Worm (Caenorhabditis elegans) whole organism, young adult: ENCODE data around the gene C45G9.14.

ENCODE experiments used
- B0019.2 ChIP-seq: fragments of 200-800 bp; sonication (Bioruptor generic); conservative IDR thresholded peaks from 2 replicates; pipeline ENCODE4 v1.3.6; 2022; ENCODE audit warnings: missing genetic modification reagents, missing genetic modification characterization, missing compliant biosample characterization
- B0336.3 ChIP-seq: fragments of 200-800 bp; sonication (Bioruptor generic); IDR thresholded peaks from 2 replicates; pipeline ENCODE4 v1.3.6; 2022; ENCODE audit warnings: missing genetic modification characterization, missing compliant biosample characterization
- F23B12.7 ChIP-seq: sonication (generic microtip); optimal IDR thresholded peaks from 2 replicates; lab custom pipeline; 2017; ENCODE audit warnings: missing genetic modification characterization, mild to moderate bottlenecking, missing compliant biosample characterization, antibody characterized with exemption, moderate library complexity; ENCODE audit not compliant: insufficient read depth
- atf-7 ChIP-seq: sonication (generic microtip); optimal IDR thresholded peaks from 2 replicates; lab custom pipeline; 2017; ENCODE audit warnings: mild to moderate bottlenecking, missing genetic modification characterization, missing compliant biosample characterization
- attf-3 ChIP-seq: fragments of 200-800 bp; sonication (Bioruptor generic); conservative IDR thresholded peaks from 2 replicates; pipeline ENCODE4 v1.3.6; 2022; ENCODE audit warnings: missing genetic modification reagents, missing genetic modification characterization, missing compliant biosample characterization
- attf-6 ChIP-seq: fragments of 200-800 bp; sonication (Bioruptor generic); IDR thresholded peaks from 2 replicates; pipeline ENCODE4 v1.3.6; 2022; ENCODE audit warnings: missing genetic modification reagents, missing genetic modification characterization, missing compliant biosample characterization
- bed-1 ChIP-seq: fragments of 200-800 bp; sonication (Bioruptor generic); IDR thresholded peaks from 2 replicates; pipeline ENCODE4 v1.3.6; 2022; ENCODE audit warnings: missing genetic modification reagents, missing genetic modification characterization, missing compliant biosample characterization
- cebp-1 ChIP-seq, 2 experiments: fragments of 200-800 bp in 1 of 2; sonication (Bioruptor generic) in 1 of 2; sonication (generic microtip) in 1 of 2; IDR thresholded peaks in 1 of 2; optimal IDR thresholded peaks in 1 of 2; 2 replicates each; pipeline versions ENCODE4 v1.3.6 to Lab custom; 2017 to 2022; ENCODE audit warnings: missing compliant biosample characterization in 2 of 2, missing genetic modification characterization in 2 of 2, mild to moderate bottlenecking in 1 of 2, missing genetic modification reagents in 1 of 2, moderate library complexity in 1 of 2
- ceh-100 ChIP-seq: fragments of 200-800 bp; sonication (Bioruptor generic); IDR thresholded peaks from 2 replicates; pipeline ENCODE4 v1.3.6; 2022; ENCODE audit warnings: missing genetic modification reagents, missing genetic modification characterization, missing compliant biosample characterization
- ceh-79 ChIP-seq: sonication (generic microtip); optimal IDR thresholded peaks from 2 replicates; lab custom pipeline; 2017; ENCODE audit warnings: mild to moderate bottlenecking, missing genetic modification characterization, missing compliant biosample characterization
- dpl-1 ChIP-seq: fragments of 150-350 bp; optimal IDR thresholded peaks from 2 replicates; lab custom pipeline; 2014; ENCODE audit warnings: missing biosample characterization, missing genetic modification reagents, missing genetic modification characterization
- efl-1 ChIP-seq: fragments of 150-350 bp; optimal IDR thresholded peaks from 2 replicates; lab custom pipeline; 2014; ENCODE audit warnings: missing biosample characterization, missing genetic modification reagents, missing genetic modification characterization
- ekl-4 ChIP-seq: fragments of 200-800 bp; sonication (Bioruptor generic); IDR thresholded peaks from 2 replicates; pipeline ENCODE4 v1.3.6; 2022; ENCODE audit warnings: missing genetic modification reagents, missing genetic modification characterization, missing compliant biosample characterization
- ets-4 ChIP-seq: fragments of 200-800 bp; sonication (Bioruptor generic); optimal IDR thresholded peaks from 2 replicates; lab custom pipeline; 2018; ENCODE audit warnings: mild to moderate bottlenecking, missing genetic modification characterization, missing compliant biosample characterization
- gei-17 ChIP-seq: fragments of 200-800 bp; sonication (Bioruptor generic); optimal IDR thresholded peaks from 2 replicates; lab custom pipeline; 2018; ENCODE audit warnings: mild to moderate bottlenecking, missing genetic modification characterization, missing compliant biosample characterization
- hsf-1 ChIP-seq: fragments of 200-800 bp; sonication (Bioruptor generic); IDR thresholded peaks from 2 replicates; pipeline ENCODE4 v1.3.6; 2022; ENCODE audit warnings: missing genetic modification reagents, missing genetic modification characterization, missing compliant biosample characterization
- lsl-1 ChIP-seq: fragments of 200-800 bp; sonication (Bioruptor generic); optimal IDR thresholded peaks from 2 replicates; lab custom pipeline; 2018; ENCODE audit warnings: mild to moderate bottlenecking, missing genetic modification characterization, moderate library complexity, missing compliant biosample characterization
- madf-3 ChIP-seq: fragments of 200-800 bp; sonication (Bioruptor generic); IDR thresholded peaks from 2 replicates; pipeline ENCODE4 v1.3.6; 2022; ENCODE audit warnings: missing genetic modification reagents, missing genetic modification characterization, missing compliant biosample characterization
- madf-6 ChIP-seq: fragments of 200-800 bp; sonication (Bioruptor generic); IDR thresholded peaks from 2 replicates; pipeline ENCODE4 v1.3.6; 2022; ENCODE audit warnings: missing genetic modification reagents, missing genetic modification characterization, missing compliant biosample characterization
- madf-8 ChIP-seq: fragments of 200-800 bp; sonication (Bioruptor generic); conservative IDR thresholded peaks from 2 replicates; pipeline ENCODE4 v1.3.6; 2022; ENCODE audit warnings: missing genetic modification reagents, missing genetic modification characterization, missing compliant biosample characterization
- mel-28 ChIP-seq: sonication (generic microtip); optimal IDR thresholded peaks from 2 replicates; lab custom pipeline; 2016; ENCODE audit warnings: borderline replicate concordance, mild to moderate bottlenecking, missing genetic modification characterization, missing compliant biosample characterization
- nhr-120 ChIP-seq: fragments of 200-800 bp; sonication (Bioruptor generic); IDR thresholded peaks from 2 replicates; pipeline ENCODE4 v1.3.6; 2022; ENCODE audit warnings: missing genetic modification characterization, missing compliant biosample characterization
- nhr-80 ChIP-seq: sonication (generic microtip); optimal IDR thresholded peaks from 2 replicates; lab custom pipeline; 2016; ENCODE audit warnings: missing genetic modification characterization, missing compliant biosample characterization
- nhr-90 ChIP-seq: sonication (generic microtip); optimal IDR thresholded peaks from 2 replicates; lab custom pipeline; 2016; ENCODE audit warnings: missing genotype, mild to moderate bottlenecking, missing genetic modification characterization, missing compliant biosample characterization
- rcor-1 ChIP-seq: fragments of 200-800 bp; sonication (Bioruptor generic); IDR thresholded peaks from 2 replicates; pipeline ENCODE4 v1.3.6; 2022; ENCODE audit warnings: missing genetic modification reagents, missing genetic modification characterization, missing compliant biosample characterization
- rpc-1 ChIP-seq, 2 experiments: fragments of 150-350 bp in 1 of 2; sonication (generic microtip) in 1 of 2; optimal IDR thresholded peaks; 2 replicates each; lab custom pipeline; 2014 to 2018; ENCODE audit warnings: missing biosample characterization in 1 of 2, missing genetic modification characterization in 1 of 2, missing genetic modification reagents in 1 of 2, missing genotype in 1 of 2
- snpc-1.1 ChIP-seq: sonication (generic microtip); optimal IDR thresholded peaks from 2 replicates; lab custom pipeline; 2017; ENCODE audit warnings: missing genetic modification characterization, mild to moderate bottlenecking, missing compliant biosample characterization, antibody characterized with exemption, moderate library complexity, missing genotype, missing genetic modification reagents; ENCODE audit not compliant: insufficient read depth
- snpc-4 ChIP-seq, 5 experiments: fragments of 150-350 bp in 1 of 5; sonication (generic microtip) in 4 of 5; optimal IDR thresholded peaks; 2 replicates each; lab custom pipeline; 2014 to 2018; ENCODE audit warnings: missing genetic modification characterization in 5 of 5, missing biosample characterization in 3 of 5, antibody characterized with exemption in 2 of 5, mild to moderate bottlenecking in 2 of 5, missing compliant biosample characterization in 2 of 5, missing genotype in 2 of 5, moderate library complexity in 2 of 5, missing genetic modification reagents in 1 of 5
- tbp1 ChIP-seq: fragments of 200-800 bp; sonication (Bioruptor generic); optimal IDR thresholded peaks from 2 replicates; lab custom pipeline; 2018; ENCODE audit warnings: mild to moderate bottlenecking, missing genetic modification characterization, missing compliant biosample characterization
- tlf-1 ChIP-seq: fragments of 200-800 bp; sonication (Bioruptor generic); optimal IDR thresholded peaks from 2 replicates; lab custom pipeline; 2018; ENCODE audit warnings: mild to moderate bottlenecking, missing genetic modification characterization, missing compliant biosample characterization
- zfh-2 ChIP-seq: fragments of 200-800 bp; sonication (Bioruptor generic); conservative IDR thresholded peaks from 2 replicates; pipeline ENCODE4 v1.3.6; 2022; ENCODE audit warnings: missing genetic modification reagents, missing genetic modification characterization, missing compliant biosample characterization
- zim-3 ChIP-seq: sonication (generic microtip); optimal IDR thresholded peaks from 2 replicates; lab custom pipeline; 2017; ENCODE audit warnings: mild to moderate bottlenecking, missing genetic modification characterization, moderate library complexity, missing compliant biosample characterization
- ztf-18 ChIP-seq: sonication (generic microtip); optimal IDR thresholded peaks from 2 replicates; lab custom pipeline; 2016; ENCODE audit warnings: missing genotype, mild to moderate bottlenecking, missing genetic modification characterization, missing compliant biosample characterization
- ztf-28 ChIP-seq: fragments of 200-800 bp; sonication (Bioruptor generic); IDR thresholded peaks from 2 replicates; pipeline ENCODE4 v1.3.6; 2022; ENCODE audit warnings: missing genetic modification reagents, missing genetic modification characterization, missing compliant biosample characterization
- ztf-3 ChIP-seq: fragments of 200-800 bp; sonication (Bioruptor generic); optimal IDR thresholded peaks from 2 replicates; lab custom pipeline; 2018; ENCODE audit warnings: mild to moderate bottlenecking, missing genetic modification characterization, missing compliant biosample characterization

The C45G9.14 gene

ce11 chrIII:5068675-5069233 is 23.9 kb downstream of the C45G9.14 start, which contains the start of the genes C45G9.11 and C45G9.2 (continued):
- no peak for TF ChIP-seq nhr-120 (GFP tag; lab: Robert Waterston, UW)
- no peak for TF ChIP-seq snpc-1.1 (tag; lab: Kevin White, UChicago)
- no peak for TF ChIP-seq ceh-79
- no peak for TF ChIP-seq zim-3 (tag; lab: Kevin White, UChicago)

- TF ChIP-seq rcor-1 (GFP tag; lab: Robert Waterston, UW), result no peak
- TF ChIP-seq B0336.3 (GFP tag; lab: Robert Waterston, UW), result no peak
- TF ChIP-seq snpc-1.1 (tag; lab: Kevin White, UChicago), result no peak
- no peak for TF ChIP-seq tlf-1 (GFP tag; lab: Kevin White, UChicago)
- no peak for TF ChIP-seq ztf-28
- TF ChIP-seq ztf-3 (GFP tag; lab: Kevin White, UChicago), result no peak
- TF ChIP-seq F23B12.7 (tag; lab: Kevin White, UChicago), result no peak
- TF ChIP-seq madf-3 (GFP tag; lab: Robert Waterston, UW), result no peak
- no peak for TF ChIP-seq cebp-1 (GFP tag; IDR thresholded peaks at IDR 0.05; lab: Robert Waterston, UW)
- TF ChIP-seq cebp-1 (tag; optimal IDR thresholded peaks at IDR 0.05; lab: Kevin White, UChicago), result no peak
- no peak for TF ChIP-seq hsf-1 (GFP tag; lab: Robert Waterston, UW)
- TF ChIP-seq attf-6 (GFP tag; lab: Robert Waterston, UW), result no peak
- TF ChIP-seq lsl-1 (GFP tag; lab: Kevin White, UChicago), result no peak
Measured at ce11 chrIII:5071509-5071908, 26.7 kb downstream of the C45G9.14 start, which contains the start of gene C45G9.12. Gene C45G9.12 (minus strand): TSS chrIII:5071609.

- TF ChIP-seq bed-1 (GFP tag; lab: Robert Waterston, UW), result no peak
- no peak for TF ChIP-seq gei-17 (GFP tag; lab: Kevin White, UChicago)
- no peak for TF ChIP-seq madf-8 (GFP tag; lab: Robert Waterston, UW)
- no peak for TF ChIP-seq madf-6
- TF ChIP-seq attf-3 (GFP tag; lab: Robert Waterston, UW), result no peak
- TF ChIP-seq mel-28 (tag; lab: Kevin White, UChicago), result no peak
- no peak for TF ChIP-seq zfh-2 (GFP tag; lab: Robert Waterston, UW)
- TF ChIP-seq nhr-90 (tag; lab: Kevin White, UChicago), result no peak
- TF ChIP-seq ets-4 (GFP tag; lab: Kevin White, UChicago), result no peak
Measured at ce11 chrIII:5074398-5074797, 29.6 kb downstream of the C45G9.14 start, which contains the start of gene ttbk-6. Gene ttbk-6 (plus strand): TSS chrIII:5074698.

ce11 chrIII:5076569-5076968 is 31.8 kb downstream of the C45G9.14 start:
- TF ChIP-seq B0019.2 (GFP tag; lab: Robert Waterston, UW) (no peak), ceh-100 (peak; percentile 85), efl-1 (peak; percentile 52), lsl-1 (GFP tag; lab: Kevin White, UChicago) (peak; percentile 14), dpl-1 (GFP tag; lab: Kevin White, UChicago) (peak; percentile 15), atf-7 (tag; lab: Kevin White, UChicago) (no peak)

ce11 chrIII:5077150-5077814 is 32.5 kb downstream of the C45G9.14 start, which contains the start of gene alh-1:
Gene alh-1 (plus strand): TSS chrIII:5077764.
- TF ChIP-seq rpc-1 (optimal IDR thresholded peaks at IDR 0.05; lab: Kevin White, UChicago) (no peak), rpc-1 (tag; optimal IDR thresholded peaks at IDR 0.05; lab: Kevin White, UChicago) (no peak), ekl-4 (0 out of 2 replicates have a peak, but pooled peaks have one; percentile 16), tbp1 (GFP tag; lab: Kevin White, UChicago) (peak; percentile 28), B0336.3 (GFP tag; lab: Robert Waterston, UW) (peak; percentile 40; the same call in 1 of the 2 replicates), snpc-4 (GFP tag; optimal IDR thresholded peaks at IDR 0.05; lab: Kevin White, UChicago) (no peak), snpc-4 (tag; optimal IDR thresholded peaks at IDR 0.05; lab: Kevin White, UChicago) (peak in 2 of 4 experiments; percentile 34 to 44), ztf-18 (no peak), nhr-80 (tag; lab: Kevin White, UChicago) (peak; percentile 83)
